Fruit fly (Drosophila melanogaster) whole organism, adult: ENCODE results near the gene Hsp68.
A peak's percentile ranks its signal among the peaks of the same experiment; 100 is the strongest.

Experiments
- CG11617 ChIP-seq: fragments of 200-800 bp; sonication (Bioruptor generic); optimal IDR thresholded peaks from 2 replicates; lab custom pipeline; 2017; ENCODE audit warnings: mild to moderate bottlenecking, missing biosample characterization, missing genetic modification reagents, missing genetic modification characterization
- CG12768 ChIP-seq: fragments of 200-800 bp; sonication (Bioruptor generic); optimal IDR thresholded peaks from 2 replicates; lab custom pipeline; 2017; ENCODE audit warnings: missing biosample characterization, missing genetic modification characterization, mild to moderate bottlenecking, moderate library complexity, missing genetic modification reagents
- CG14711 ChIP-seq: fragments of 200-800 bp; sonication (Bioruptor generic); optimal IDR thresholded peaks from 2 replicates; lab custom pipeline; 2018; ENCODE audit warnings: missing biosample characterization, mild to moderate bottlenecking, missing genetic modification characterization, moderate library complexity
- CG1620 ChIP-seq: fragments of 200-800 bp; sonication (Bioruptor generic); optimal IDR thresholded peaks from 2 replicates; lab custom pipeline; 2016; ENCODE audit warnings: missing biosample characterization, missing genetic modification characterization
- CG33017 ChIP-seq: fragments of 200-800 bp; sonication (Bioruptor generic); optimal IDR thresholded peaks from 2 replicates; lab custom pipeline; 2018; ENCODE audit warnings: missing biosample characterization, mild to moderate bottlenecking, missing genetic modification characterization, moderate library complexity
- CG5204 ChIP-seq: fragments of 200-800 bp; sonication (Bioruptor generic); optimal IDR thresholded peaks from 2 replicates; lab custom pipeline; 2016; ENCODE audit warnings: missing biosample characterization, missing genetic modification characterization
- CG7045 ChIP-seq: fragments of 200-800 bp; sonication (Bioruptor generic); optimal IDR thresholded peaks from 2 replicates; lab custom pipeline; 2017; ENCODE audit warnings: missing biosample characterization, mild to moderate bottlenecking, missing genetic modification characterization
- CG7101 ChIP-seq: fragments of 200-800 bp; sonication (Bioruptor generic); optimal IDR thresholded peaks from 2 replicates; lab custom pipeline; 2018; ENCODE audit warnings: missing biosample characterization, mild to moderate bottlenecking, missing genetic modification characterization, moderate library complexity
- Clk ChIP-seq: fragments of 200-800 bp; sonication (Bioruptor generic); optimal IDR thresholded peaks from 2 replicates; lab custom pipeline; 2017; ENCODE audit warnings: missing biosample characterization, missing genetic modification characterization
- Crg-1 ChIP-seq: fragments of 200-800 bp; sonication (Bioruptor generic); optimal IDR thresholded peaks from 2 replicates; lab custom pipeline; 2016; ENCODE audit warnings: missing biosample characterization, missing genetic modification characterization
- Hr96 ChIP-seq: fragments of 200-800 bp; sonication (Bioruptor generic); optimal IDR thresholded peaks from 2 replicates; lab custom pipeline; 2016; ENCODE audit warnings: missing biosample characterization, missing genetic modification characterization
- Mnt ChIP-seq: fragments of 200-800 bp; sonication (Bioruptor generic); optimal IDR thresholded peaks from 2 replicates; lab custom pipeline; 2016; ENCODE audit warnings: missing biosample characterization, mild to moderate bottlenecking, missing genetic modification characterization
- bab1 ChIP-seq: fragments of 200-800 bp; sonication (Bioruptor generic); optimal IDR thresholded peaks from 3 replicates; lab custom pipeline; 2019; ENCODE audit warnings: missing biosample characterization, mild to moderate bottlenecking, missing genetic modification characterization, moderate library complexity
- cic ChIP-seq: fragments of 200-800 bp; sonication (Bioruptor generic); optimal IDR thresholded peaks from 2 replicates; lab custom pipeline; 2017; ENCODE audit warnings: missing biosample characterization, mild to moderate bottlenecking, missing genetic modification characterization, moderate library complexity
- cnc ChIP-seq, 2 experiments: fragments of >200 bp; optimal IDR thresholded peaks; 2 replicates each; lab custom pipeline; 2017
- kay ChIP-seq: fragments of 200-800 bp; sonication (Bioruptor generic); peaks from one replicate; lab custom pipeline; 2016; ENCODE audit warnings: missing biosample characterization, missing genetic modification characterization, borderline replicate concordance
- ovo ChIP-seq: fragments of 200-800 bp; sonication (Bioruptor generic); optimal IDR thresholded peaks from 2 replicates; lab custom pipeline; 2016; ENCODE audit warnings: missing biosample characterization, missing genetic modification characterization
- pad ChIP-seq: fragments of 200-800 bp; sonication (Bioruptor generic); optimal IDR thresholded peaks from 3 replicates; lab custom pipeline; 2017; ENCODE audit warnings: missing biosample characterization, missing genetic modification characterization, mild to moderate bottlenecking, moderate library complexity, missing genetic modification reagents
- tj ChIP-seq: fragments of 200-800 bp; sonication (Bioruptor generic); optimal IDR thresholded peaks from 3 replicates; lab custom pipeline; 2017; ENCODE audit warnings: missing biosample characterization, mild to moderate bottlenecking, missing genetic modification characterization, moderate library complexity
- toe ChIP-seq: fragments of 200-800 bp; sonication (Bioruptor generic); optimal IDR thresholded peaks from 2 replicates; lab custom pipeline; 2016; ENCODE audit warnings: missing biosample characterization, missing genetic modification characterization

The Hsp68 gene

dm6 chr3R:24027222-24027621, 29.9 kb downstream of the Hsp68 start:
- no peak for TF ChIP-seq CG14711 (tag; lab: Kevin White, UChicago)

- TF ChIP-seq CG5204 (no peak), Mnt (peak; percentile 40), CG11617 (GFP tag; lab: Kevin White, UChicago) (peak; percentile 27), CG12768 (GFP tag; lab: Kevin White, UChicago) (peak; percentile 14)
Observed at dm6 chr3R:24026503-24026902, 30.6 kb downstream of the Hsp68 start.

DNA sequence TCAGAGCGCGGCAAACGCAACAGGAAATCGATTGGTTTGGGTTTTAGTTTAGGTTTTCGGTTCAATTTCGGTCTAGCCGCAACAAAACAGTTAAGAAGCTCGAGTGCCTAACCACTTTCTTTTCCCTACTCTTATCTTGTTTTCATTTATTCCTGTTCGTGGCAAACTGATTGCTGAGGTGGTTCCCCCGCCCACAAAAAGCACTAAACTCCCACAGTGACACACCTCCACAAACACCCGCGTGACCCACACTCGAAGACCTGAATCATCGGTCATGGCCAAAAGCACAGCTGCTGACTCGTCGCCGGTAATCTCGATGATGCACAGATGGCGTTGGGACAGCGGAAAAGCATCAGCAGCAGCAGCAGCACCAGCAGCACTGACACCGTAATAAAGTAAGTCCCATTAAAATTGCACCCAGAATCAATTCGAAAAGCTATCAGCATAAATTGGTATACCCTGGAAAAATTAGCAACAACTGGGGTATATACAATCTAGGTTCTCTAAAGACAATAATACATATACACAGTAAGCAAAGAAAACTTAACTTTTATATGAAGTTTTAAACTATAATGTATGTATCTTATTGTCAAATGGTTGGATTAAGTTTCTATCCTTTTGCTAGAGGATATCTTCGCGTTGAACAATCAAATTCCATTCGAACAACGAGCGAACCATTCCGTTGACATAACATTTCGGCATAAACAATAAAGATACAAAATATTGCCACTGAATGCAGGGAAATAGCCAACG, 31.2 kb downstream of the Hsp68 start:
- no peak for TF ChIP-seq toe
- TF ChIP-seq CG7045 = no peak
- TF ChIP-seq pad = no peak
- TF ChIP-seq kay = no peak
- no peak for TF ChIP-seq cic (GFP tag; lab: Kevin White, UChicago)

dm6 chr3R:24024688-24025087, 32.4 kb downstream of the Hsp68 start:
- TF ChIP-seq CG7101 (tag; lab: Kevin White, UChicago) (no peak), kay (peak; percentile 29), cic (GFP tag; lab: Kevin White, UChicago) (no peak), tj (GFP tag; lab: Kevin White, UChicago) (no peak), CG11617 (GFP tag; lab: Kevin White, UChicago) (no peak), toe (no peak)

DNA sequence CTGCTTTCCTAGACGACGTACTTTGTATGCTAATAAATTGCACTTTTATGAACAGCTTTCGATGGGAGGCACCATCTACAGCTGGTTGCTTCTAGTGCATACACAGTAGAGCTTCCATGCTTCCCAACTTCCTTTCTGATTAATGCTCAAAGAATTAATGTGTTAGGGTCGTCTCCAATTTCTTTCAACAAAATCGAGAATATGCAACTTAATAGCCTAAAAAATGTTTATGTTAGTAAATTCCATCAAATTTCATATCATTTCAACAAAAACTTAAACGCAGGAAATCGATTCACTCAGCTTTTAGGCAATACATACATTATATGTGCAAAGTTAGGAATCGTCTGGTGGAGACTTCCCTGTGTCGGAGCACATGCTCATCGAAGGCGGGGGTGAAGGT, 33.0 kb downstream of the Hsp68 start:
- TF ChIP-seq kay = no peak
- TF ChIP-seq bab1 (GFP tag; lab: Kevin White, UChicago) = no peak
- TF ChIP-seq cic (GFP tag; lab: Kevin White, UChicago) = no peak
- no peak for TF ChIP-seq Crg-1 (GFP tag; lab: Kevin White, UChicago)
- no peak for TF ChIP-seq CG11617 (GFP tag; lab: Kevin White, UChicago)
- TF ChIP-seq CG1620 (GFP tag; lab: Kevin White, UChicago) = no peak
- TF ChIP-seq tj (GFP tag; lab: Kevin White, UChicago) = no peak
- no peak for TF ChIP-seq Mnt
- TF ChIP-seq CG33017 = no peak
- TF ChIP-seq CG12768 (GFP tag; lab: Kevin White, UChicago) = no peak
- no peak for TF ChIP-seq Hr96 (GFP tag; lab: Kevin White, UChicago)
- no peak for TF ChIP-seq pad
- no peak for TF ChIP-seq toe
- no peak for TF ChIP-seq CG14711 (tag; lab: Kevin White, UChicago)
- no peak for TF ChIP-seq cnc (optimal IDR thresholded peaks at IDR 0.05; lab: Kevin White, UChicago)
- no peak for TF ChIP-seq Clk (GFP tag; lab: Kevin White, UChicago)
- TF ChIP-seq CG7101 (tag; lab: Kevin White, UChicago) = no peak
- TF ChIP-seq CG5204 = no peak

DNA sequence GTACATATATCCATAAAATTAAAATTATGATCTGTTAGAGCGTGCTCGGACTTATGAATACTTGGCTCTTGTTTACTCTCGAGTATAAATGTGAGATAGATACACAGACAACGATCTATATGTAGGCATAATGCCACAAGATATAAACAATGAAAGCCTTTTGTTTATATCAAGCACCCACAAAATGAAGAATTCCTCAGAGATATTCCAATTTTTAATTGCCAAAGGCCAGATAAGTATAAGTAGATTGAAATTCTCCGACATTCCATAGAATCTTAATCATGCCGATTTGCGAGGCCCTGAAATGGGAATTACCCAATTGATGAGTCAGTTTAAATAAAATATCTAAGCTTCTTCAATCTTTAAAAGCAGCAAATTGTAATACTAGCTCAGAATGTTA, 35.2 kb downstream of the Hsp68 start:
- TF ChIP-seq pad (no peak), Crg-1 (GFP tag; lab: Kevin White, UChicago) (no peak), toe (no peak), ovo (no peak), CG11617 (GFP tag; lab: Kevin White, UChicago) (no peak), cic (GFP tag; lab: Kevin White, UChicago) (no peak), CG33017 (no peak), tj (GFP tag; lab: Kevin White, UChicago) (no peak), CG5204 (no peak), CG1620 (GFP tag; lab: Kevin White, UChicago) (no peak), bab1 (GFP tag; lab: Kevin White, UChicago) (no peak), Hr96 (GFP tag; lab: Kevin White, UChicago) (no peak), CG12768 (GFP tag; lab: Kevin White, UChicago) (no peak), CG7045 (no peak), Clk (GFP tag; lab: Kevin White, UChicago) (no peak), CG14711 (tag; lab: Kevin White, UChicago) (no peak)

dm6 chr3R:24017648-24018047, 39.5 kb downstream of the Hsp68 start:
- TF ChIP-seq pad = no peak
- TF ChIP-seq CG14711 (tag; lab: Kevin White, UChicago) = no peak
- no peak for TF ChIP-seq kay
- TF ChIP-seq Hr96 (GFP tag; lab: Kevin White, UChicago) = no peak
- no peak for TF ChIP-seq CG11617 (GFP tag; lab: Kevin White, UChicago)
- TF ChIP-seq CG33017 = no peak
